Worm (Caenorhabditis elegans): ENCODE results near the gene fbxa-169.

fbxa-169 gene

ce11 chrII:13622179-13622578, 26.2 kb upstream of the fbxa-169 start:
- TF ChIP-seq F33H1.4 (GFP tag; IDR thresholded peaks at IDR 0.05) (peak; percentile 71), madf-8 (GFP tag; conservative IDR thresholded peaks at IDR 0.05) (0 out of 2 replicates have a peak, but pooled peaks have one; percentile 13), madf-6 (GFP tag; IDR thresholded peaks at IDR 0.05) (peak; percentile 67)

- TF ChIP-seq pha-4 (tag; optimal IDR thresholded peaks at IDR 0.05) (no peak), D2030.7 (GFP tag; IDR thresholded peaks at IDR 0.05) (no peak), lsl-1 (GFP tag; optimal IDR thresholded peaks at IDR 0.05) (no peak), chd-7 (tag; optimal IDR thresholded peaks at IDR 0.05) (no peak), sptf-2 (GFP tag; optimal IDR thresholded peaks at IDR 0.05) (no peak), aptf-3 (GFP tag; IDR thresholded peaks at IDR 0.05) (no peak), ztf-6 (GFP tag; IDR thresholded peaks at IDR 0.05) (no peak), F57C9.4 (tag; optimal IDR thresholded peaks at IDR 0.05) (no peak), hlh-12 (tag; optimal IDR thresholded peaks at IDR 0.05) (no peak), ceh-79 (tag; optimal IDR thresholded peaks at IDR 0.05) (no peak), F49E8.2 (tag; optimal IDR thresholded peaks at IDR 0.05; ENCODE audit: insufficient read depth) (no peak), unc-130 (GFP tag; optimal IDR thresholded peaks at IDR 0.05) (no peak), F39B2.1 (GFP tag; IDR thresholded peaks at IDR 0.05) (no peak), T07F8.4 (tag; optimal IDR thresholded peaks at IDR 0.05) (no peak)
These were observed 24.0 kb upstream of the fbxa-169 start, which contains the start of gene gst-16 for ce11 chrII:13624330-13624729. Gene gst-16 (minus strand): TSS chrII:13624440.

ce11 chrII:13627001-13627400, 21.3 kb upstream of the fbxa-169 start, which contains the start of gene gst-19:
Gene gst-19 (minus strand): TSS chrII:13627145.
- TF ChIP-seq aptf-3 (GFP tag; IDR thresholded peaks at IDR 0.05) (no peak), hsf-1 (GFP tag; IDR thresholded peaks at IDR 0.05) (no peak), Y67H2A.10 (GFP tag; conservative IDR thresholded peaks at IDR 0.05) (no peak), nhr-80 (tag; optimal IDR thresholded peaks at IDR 0.05) (no peak), F55B11.4 (tag; optimal IDR thresholded peaks at IDR 0.05; ENCODE audit: borderline replicate concordance, insufficient read depth) (no peak), F49E8.2 (tag; optimal IDR thresholded peaks at IDR 0.05; ENCODE audit: insufficient read depth) (no peak), F57A8.1 (GFP tag; optimal IDR thresholded peaks at IDR 0.05) (no peak)

- TF ChIP-seq bed-2 (GFP tag; IDR thresholded peaks at IDR 0.05) (no peak), attf-5 (GFP tag; optimal IDR thresholded peaks at IDR 0.05) (no peak), madf-3 (GFP tag; IDR thresholded peaks at IDR 0.05) (no peak), ama-1 (optimal IDR thresholded peaks at IDR 0.05) (no peak), ama-1 (GFP tag; optimal IDR thresholded peaks at IDR 0.05) (no peak), K12H6.12 (tag; optimal IDR thresholded peaks at IDR 0.05) (no peak), F33H1.4 (GFP tag; IDR thresholded peaks at IDR 0.05) (no peak), zfh-2 (GFP tag; conservative IDR thresholded peaks at IDR 0.05) (no peak), snpc-1.1 (tag; optimal IDR thresholded peaks at IDR 0.05; ENCODE audit: insufficient read depth) (no peak), tbx-9 (tag; optimal IDR thresholded peaks at IDR 0.05; ENCODE audit: borderline replicate concordance) (no peak), F52B5.7 (tag; optimal IDR thresholded peaks at IDR 0.05) (no peak), repo-1 (tag; optimal IDR thresholded peaks at IDR 0.05) (no peak), sea-2 (GFP tag; IDR thresholded peaks at IDR 0.05) (no peak), ztf-6 (GFP tag; IDR thresholded peaks at IDR 0.05) (no peak), Y53F4B.3 (GFP tag; IDR thresholded peaks at IDR 0.05) (no peak), sdz-38 (tag; optimal IDR thresholded peaks at IDR 0.05) (no peak)
These were observed 17.6 kb upstream of the fbxa-169 start, which contains the start of the genes gst-17 and gst-18 for ce11 chrII:13630690-13631089. Gene gst-17 (minus strand): TSS chrII:13630790. Gene gst-18 (minus strand): TSS chrII:13630887.
